Worm (Caenorhabditis elegans) whole organism, young adult: ENCODE data around the gene F21C10.19.

Experiments used
- B0019.2 ChIP-seq: fragments of 200-800 bp; sonication (Bioruptor generic); conservative IDR thresholded peaks from 2 replicates; pipeline ENCODE4 v1.3.6; 2022; ENCODE audit warnings: missing genetic modification reagents, missing genetic modification characterization, missing compliant biosample characterization
- B0336.3 ChIP-seq: fragments of 200-800 bp; sonication (Bioruptor generic); IDR thresholded peaks from 2 replicates; pipeline ENCODE4 v1.3.6; 2022; ENCODE audit warnings: missing genetic modification characterization, missing compliant biosample characterization
- C06A6.2 ChIP-seq: fragments of 200-800 bp; sonication (Bioruptor generic); conservative IDR thresholded peaks from 2 replicates; pipeline ENCODE4 v1.3.6; 2022; ENCODE audit warnings: missing genetic modification characterization, missing compliant biosample characterization
- F22D6.2 ChIP-seq: sonication (generic microtip); optimal IDR thresholded peaks from 2 replicates; lab custom pipeline; 2016; ENCODE audit warnings: mild to moderate bottlenecking, missing genetic modification characterization, missing compliant biosample characterization
- F23B12.7 ChIP-seq: sonication (generic microtip); optimal IDR thresholded peaks from 2 replicates; lab custom pipeline; 2017; ENCODE audit warnings: missing genetic modification characterization, mild to moderate bottlenecking, missing compliant biosample characterization, antibody characterized with exemption, moderate library complexity; ENCODE audit not compliant: insufficient read depth
- F37B4.10 ChIP-seq: fragments of 200-800 bp; sonication (Bioruptor generic); IDR thresholded peaks from 2 replicates; pipeline ENCODE4 v1.3.6; 2022; ENCODE audit warnings: missing genetic modification characterization, missing compliant biosample characterization
- F39B2.1 ChIP-seq: fragments of 200-800 bp; sonication (Bioruptor generic); IDR thresholded peaks from 2 replicates; pipeline ENCODE4 v1.3.6; 2022; ENCODE audit warnings: missing genetic modification reagents, missing genetic modification characterization, missing compliant biosample characterization
- F57A8.1 ChIP-seq: fragments of 200-800 bp; sonication (Bioruptor generic); optimal IDR thresholded peaks from 2 replicates; lab custom pipeline; 2018; ENCODE audit warnings: mild to moderate bottlenecking, missing genetic modification characterization, moderate library complexity, missing compliant biosample characterization
- K11D2.4 ChIP-seq: fragments of 200-800 bp; sonication (Bioruptor generic); IDR thresholded peaks from 2 replicates; pipeline ENCODE4 v1.3.6; 2022; ENCODE audit warnings: missing genetic modification reagents, missing genetic modification characterization, missing compliant biosample characterization
- T07F8.4 ChIP-seq: sonication (generic microtip); optimal IDR thresholded peaks from 2 replicates; lab custom pipeline; 2016; ENCODE audit warnings: mild to moderate bottlenecking, missing genetic modification characterization, moderate library complexity, missing compliant biosample characterization
- T26A5.8 ChIP-seq: sonication (generic microtip); optimal IDR thresholded peaks from 2 replicates; lab custom pipeline; 2016; ENCODE audit warnings: missing genetic modification characterization, missing compliant biosample characterization
- Y56A3A.18 ChIP-seq: fragments of 200-800 bp; sonication (Bioruptor generic); IDR thresholded peaks from 2 replicates; pipeline ENCODE4 v1.3.6; 2022; ENCODE audit warnings: missing genetic modification reagents, missing genetic modification characterization, missing compliant biosample characterization
- Y67H2A.10 ChIP-seq: fragments of 200-800 bp; sonication (Bioruptor generic); conservative IDR thresholded peaks from 2 replicates; pipeline ENCODE4 v1.3.6; 2022; ENCODE audit warnings: missing genetic modification reagents, missing genetic modification characterization, missing compliant biosample characterization
- Y95B8A.8 ChIP-seq: fragments of 200-800 bp; sonication (Bioruptor generic); IDR thresholded peaks from 2 replicates; pipeline ENCODE4 v1.3.6; 2022; ENCODE audit warnings: missing genetic modification reagents, missing genetic modification characterization, missing compliant biosample characterization
- akir-1 ChIP-seq: fragments of 200-800 bp; sonication (Bioruptor generic); optimal IDR thresholded peaks from 2 replicates; lab custom pipeline; 2018; ENCODE audit warnings: mild to moderate bottlenecking, missing genetic modification characterization, moderate library complexity, missing compliant biosample characterization
- aptf-3 ChIP-seq: fragments of 200-800 bp; sonication (Bioruptor generic); IDR thresholded peaks from 2 replicates; pipeline ENCODE4 v1.3.6; 2022; ENCODE audit warnings: missing genetic modification characterization, missing compliant biosample characterization
- atf-7 ChIP-seq: sonication (generic microtip); optimal IDR thresholded peaks from 2 replicates; lab custom pipeline; 2017; ENCODE audit warnings: mild to moderate bottlenecking, missing genetic modification characterization, missing compliant biosample characterization
- attf-3 ChIP-seq: fragments of 200-800 bp; sonication (Bioruptor generic); conservative IDR thresholded peaks from 2 replicates; pipeline ENCODE4 v1.3.6; 2022; ENCODE audit warnings: missing genetic modification reagents, missing genetic modification characterization, missing compliant biosample characterization
- attf-5 ChIP-seq: fragments of 200-800 bp; sonication (Bioruptor generic); optimal IDR thresholded peaks from 2 replicates; lab custom pipeline; 2018; ENCODE audit warnings: mild to moderate bottlenecking, missing genetic modification characterization, missing compliant biosample characterization
- die-1 ChIP-seq: sonication (generic microtip); optimal IDR thresholded peaks from 2 replicates; lab custom pipeline; 2016; ENCODE audit warnings: missing genotype, mild to moderate bottlenecking, missing genetic modification characterization, missing compliant biosample characterization
- dpff-1 ChIP-seq: sonication (generic microtip); optimal IDR thresholded peaks from 2 replicates; lab custom pipeline; 2017; ENCODE audit warnings: mild to moderate bottlenecking, missing genetic modification characterization, missing compliant biosample characterization
- efl-1 ChIP-seq: fragments of 150-350 bp; optimal IDR thresholded peaks from 2 replicates; lab custom pipeline; 2014; ENCODE audit warnings: missing biosample characterization, missing genetic modification reagents, missing genetic modification characterization
- egl-44 ChIP-seq: fragments of 200-800 bp; sonication (Bioruptor generic); IDR thresholded peaks from 2 replicates; pipeline ENCODE4 v1.3.6; 2022; ENCODE audit warnings: missing genetic modification reagents, missing genetic modification characterization, missing compliant biosample characterization
- fkh-3 ChIP-seq: sonication (generic microtip); optimal IDR thresholded peaks from 2 replicates; lab custom pipeline; 2016; ENCODE audit warnings: mild to moderate bottlenecking, missing genetic modification characterization, missing compliant biosample characterization
- hmg-20 ChIP-seq: fragments of 200-800 bp; sonication (Bioruptor generic); IDR thresholded peaks from 2 replicates; pipeline ENCODE4 v1.3.6; 2022; ENCODE audit warnings: missing genetic modification reagents, missing genetic modification characterization, missing compliant biosample characterization
- hsf-1 ChIP-seq: fragments of 200-800 bp; sonication (Bioruptor generic); IDR thresholded peaks from 2 replicates; pipeline ENCODE4 v1.3.6; 2022; ENCODE audit warnings: missing genetic modification reagents, missing genetic modification characterization, missing compliant biosample characterization
- lin-26 ChIP-seq: fragments of 200-800 bp; sonication (Bioruptor generic); IDR thresholded peaks from 2 replicates; pipeline ENCODE4 v1.3.6; 2022; ENCODE audit warnings: missing genetic modification reagents, missing genetic modification characterization, missing compliant biosample characterization
- lsl-1 ChIP-seq: fragments of 200-800 bp; sonication (Bioruptor generic); optimal IDR thresholded peaks from 2 replicates; lab custom pipeline; 2018; ENCODE audit warnings: mild to moderate bottlenecking, missing genetic modification characterization, moderate library complexity, missing compliant biosample characterization
- madf-8 ChIP-seq: fragments of 200-800 bp; sonication (Bioruptor generic); conservative IDR thresholded peaks from 2 replicates; pipeline ENCODE4 v1.3.6; 2022; ENCODE audit warnings: missing genetic modification reagents, missing genetic modification characterization, missing compliant biosample characterization
- mcd-1 ChIP-seq: fragments of 200-800 bp; sonication (Bioruptor generic); IDR thresholded peaks from 2 replicates; pipeline ENCODE4 v1.3.6; 2022; ENCODE audit warnings: missing genetic modification reagents, missing genetic modification characterization, missing compliant biosample characterization
- mes-4 ChIP-seq: sonication (generic microtip); optimal IDR thresholded peaks from 2 replicates; lab custom pipeline; 2016; ENCODE audit warnings: missing genotype, missing genetic modification characterization, missing compliant biosample characterization
- nfya-2 ChIP-seq: fragments of 200-800 bp; sonication (Bioruptor generic); IDR thresholded peaks from 2 replicates; pipeline ENCODE4 v1.3.6; 2022; ENCODE audit warnings: missing genetic modification reagents, missing genetic modification characterization, missing compliant biosample characterization
- nfyb-1 ChIP-seq: fragments of 200-800 bp; sonication (Bioruptor generic); IDR thresholded peaks from 2 replicates; pipeline ENCODE4 v1.3.6; 2022; ENCODE audit warnings: missing genetic modification reagents, missing genetic modification characterization, missing compliant biosample characterization
- nhr-120 ChIP-seq: fragments of 200-800 bp; sonication (Bioruptor generic); IDR thresholded peaks from 2 replicates; pipeline ENCODE4 v1.3.6; 2022; ENCODE audit warnings: missing genetic modification characterization, missing compliant biosample characterization
- nhr-179 ChIP-seq: sonication (generic microtip); optimal IDR thresholded peaks from 2 replicates; lab custom pipeline; 2016; ENCODE audit warnings: mild to moderate bottlenecking, missing genetic modification characterization, missing compliant biosample characterization
- nhr-27 ChIP-seq: fragments of 200-800 bp; sonication (Bioruptor generic); optimal IDR thresholded peaks from 2 replicates; lab custom pipeline; 2018; ENCODE audit warnings: mild to moderate bottlenecking, missing genetic modification characterization, moderate library complexity, missing compliant biosample characterization
- nhr-90 ChIP-seq: sonication (generic microtip); optimal IDR thresholded peaks from 2 replicates; lab custom pipeline; 2016; ENCODE audit warnings: missing genotype, mild to moderate bottlenecking, missing genetic modification characterization, missing compliant biosample characterization
- rec-8 ChIP-seq, 2 experiments: sonication (generic microtip); optimal IDR thresholded peaks; 2 replicates each; lab custom pipeline; 2016; ENCODE audit warnings: mild to moderate bottlenecking in 2 of 2, missing genetic modification characterization in 2 of 2, missing genetic modification reagents in 2 of 2, missing genotype in 2 of 2, missing biosample characterization in 1 of 2, missing compliant biosample characterization in 1 of 2, moderate library complexity in 1 of 2
- repo-1 ChIP-seq: sonication (generic microtip); optimal IDR thresholded peaks from 2 replicates; lab custom pipeline; 2017; ENCODE audit warnings: mild to moderate bottlenecking, missing genetic modification characterization, missing compliant biosample characterization
- snpc-4 ChIP-seq, 5 experiments: fragments of 150-350 bp in 1 of 5; sonication (generic microtip) in 4 of 5; optimal IDR thresholded peaks; 2 replicates each; lab custom pipeline; 2014 to 2018; ENCODE audit warnings: missing genetic modification characterization in 5 of 5, missing biosample characterization in 3 of 5, antibody characterized with exemption in 2 of 5, mild to moderate bottlenecking in 2 of 5, missing compliant biosample characterization in 2 of 5, missing genotype in 2 of 5, moderate library complexity in 2 of 5, missing genetic modification reagents in 1 of 5
- zfh-2 ChIP-seq: fragments of 200-800 bp; sonication (Bioruptor generic); conservative IDR thresholded peaks from 2 replicates; pipeline ENCODE4 v1.3.6; 2022; ENCODE audit warnings: missing genetic modification reagents, missing genetic modification characterization, missing compliant biosample characterization
- zim-3 ChIP-seq: sonication (generic microtip); optimal IDR thresholded peaks from 2 replicates; lab custom pipeline; 2017; ENCODE audit warnings: mild to moderate bottlenecking, missing genetic modification characterization, moderate library complexity, missing compliant biosample characterization
- ztf-28 ChIP-seq: fragments of 200-800 bp; sonication (Bioruptor generic); IDR thresholded peaks from 2 replicates; pipeline ENCODE4 v1.3.6; 2022; ENCODE audit warnings: missing genetic modification reagents, missing genetic modification characterization, missing compliant biosample characterization
- ztf-3 ChIP-seq: fragments of 200-800 bp; sonication (Bioruptor generic); optimal IDR thresholded peaks from 2 replicates; lab custom pipeline; 2018; ENCODE audit warnings: mild to moderate bottlenecking, missing genetic modification characterization, missing compliant biosample characterization

Gene F21C10.19

ce11 chrV:9162955-9163468 lies 32.1 kb downstream of the F21C10.19 start, which contains the start of gene col-145:
TSS of gene col-145 (minus strand) at chrV:9163005.
- no peak for TF ChIP-seq mes-4 (tag; lab: Kevin White, UChicago)
- no peak for TF ChIP-seq K11D2.4 (GFP tag; lab: Robert Waterston, UW)
- TF ChIP-seq nhr-27 (tag; lab: Kevin White, UChicago) = no peak
- no peak for TF ChIP-seq F39B2.1 (GFP tag; lab: Robert Waterston, UW)
- TF ChIP-seq rec-8 (tag; optimal IDR thresholded peaks at IDR 0.05; lab: Kevin White, UChicago) = no peak
- TF ChIP-seq ztf-3 (GFP tag; lab: Kevin White, UChicago) = no peak
- no peak for TF ChIP-seq F37B4.10 (GFP tag; lab: Robert Waterston, UW)
- TF ChIP-seq C06A6.2 (GFP tag; lab: Robert Waterston, UW) = no peak
- TF ChIP-seq efl-1 (GFP tag; lab: Kevin White, UChicago) = no peak
- TF ChIP-seq hsf-1 (GFP tag; lab: Robert Waterston, UW) = no peak

- TF ChIP-seq die-1 = no peak
- no peak for TF ChIP-seq ztf-3 (GFP tag; lab: Kevin White, UChicago)
- TF ChIP-seq mcd-1 = no peak
- no peak for TF ChIP-seq hmg-20
- no peak for TF ChIP-seq F57A8.1 (GFP tag; lab: Kevin White, UChicago)
- no peak for TF ChIP-seq nhr-120
- TF ChIP-seq akir-1 (GFP tag; lab: Kevin White, UChicago) = no peak
- no peak for TF ChIP-seq nfya-2
- TF ChIP-seq madf-8 (GFP tag; lab: Robert Waterston, UW) = no peak
- no peak for TF ChIP-seq nhr-179 (tag; lab: Kevin White, UChicago)
- TF ChIP-seq attf-5 (GFP tag; lab: Kevin White, UChicago) = no peak
- TF ChIP-seq zfh-2 = no peak
- no peak for TF ChIP-seq zim-3 (tag; lab: Kevin White, UChicago)
- no peak for TF ChIP-seq Y56A3A.18 (GFP tag; lab: Robert Waterston, UW)
- TF ChIP-seq fkh-3 (tag; lab: Kevin White, UChicago) = no peak
- TF ChIP-seq, all 124 proteins: peak for 0
Measured at ce11 chrV:9163897-9164296, 33.0 kb downstream of the F21C10.19 start.

ce11 chrV:9165073-9165699 lies 34.3 kb downstream of the F21C10.19 start, which contains the start of gene col-10:
TSS of gene col-10 (minus strand) at chrV:9165307.
- TF ChIP-seq F23B12.7 (no peak), dpff-1 (tag; lab: Kevin White, UChicago) (no peak), atf-7 (tag; lab: Kevin White, UChicago) (no peak), nfyb-1 (GFP tag; lab: Robert Waterston, UW) (no peak), egl-44 (GFP tag; lab: Robert Waterston, UW) (no peak), B0019.2 (no peak), lsl-1 (GFP tag; lab: Kevin White, UChicago) (no peak), lin-26 (GFP tag; lab: Robert Waterston, UW) (no peak), attf-3 (no peak), Y67H2A.10 (GFP tag; lab: Robert Waterston, UW) (no peak)

ce11 chrV:9166306-9166705 lies 35.4 kb downstream of the F21C10.19 start:
- TF ChIP-seq F22D6.2 (tag; lab: Kevin White, UChicago) (no peak), aptf-3 (no peak), B0336.3 (GFP tag; lab: Robert Waterston, UW) (no peak), nhr-90 (tag; lab: Kevin White, UChicago) (no peak), snpc-4 (GFP tag; optimal IDR thresholded peaks at IDR 0.05; lab: Kevin White, UChicago) (no peak), snpc-4 (tag; optimal IDR thresholded peaks at IDR 0.05; lab: Kevin White, UChicago) (no peak), T26A5.8 (tag; lab: Kevin White, UChicago) (no peak), Y95B8A.8 (GFP tag; lab: Robert Waterston, UW) (no peak), nhr-179 (tag; lab: Kevin White, UChicago) (no peak), repo-1 (tag; lab: Kevin White, UChicago) (no peak), efl-1 (GFP tag; lab: Kevin White, UChicago) (no peak), nhr-120 (no peak), T07F8.4 (tag; lab: Kevin White, UChicago) (no peak), ztf-28 (no peak)
